Fruit fly (Drosophila melanogaster) whole organism: ENCODE measurements around the gene CG1674.

Experiments used
- CG8478 ChIP-seq: fragments of >200 bp; optimal IDR thresholded peaks from 2 replicates; lab custom pipeline; 2018; ENCODE audit warnings: inconsistent platforms
- Dll ChIP-seq: fragments of >200 bp; optimal IDR thresholded peaks from 2 replicates; lab custom pipeline; 2017
- EcR ChIP-seq, 2 experiments: fragments of >200 bp; optimal IDR thresholded peaks; 2 replicates each; lab custom pipeline; 2017; ENCODE audit warnings: missing biosample characterization in 2 of 2, missing genetic modification characterization in 2 of 2, missing genetic modification reagents in 2 of 2
- pan ChIP-seq: fragments of >200 bp; optimal IDR thresholded peaks from 2 replicates; lab custom pipeline; 2017
- psq ChIP-seq: fragments of >200 bp; optimal IDR thresholded peaks from 2 replicates; lab custom pipeline; 2017
- usp ChIP-seq: fragments of >200 bp; optimal IDR thresholded peaks from 2 replicates; lab custom pipeline; 2017; ENCODE audit warnings: missing biosample characterization, missing genetic modification characterization, mixed read lengths

Gene CG1674

DNA sequence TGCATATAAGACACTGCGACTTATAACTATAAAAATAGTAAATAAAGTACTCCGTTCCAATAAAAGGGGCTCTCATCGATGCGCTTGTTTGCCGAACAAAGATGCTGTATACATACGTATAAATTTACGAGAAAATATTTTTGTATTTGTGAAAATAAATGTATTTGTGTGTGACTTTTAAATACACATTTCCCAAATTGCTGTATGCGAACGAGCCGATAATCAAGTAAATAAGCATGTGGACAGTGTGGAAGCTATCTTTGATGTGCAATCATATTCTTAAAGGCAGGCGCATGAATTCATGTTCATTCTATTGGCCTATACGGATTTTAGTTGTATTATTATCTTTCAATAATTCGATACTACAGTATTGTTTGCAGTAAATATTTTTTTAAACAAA, 655 bp downstream of the CG1674 start:
- TF ChIP-seq pan (lab: Kevin White, UChicago) (no peak), Dll (no peak), usp (GFP tag; lab: Kevin White, UChicago) (no peak), CG8478 (no peak), EcR (GFP tag; optimal IDR thresholded peaks at IDR 0.05; lab: Kevin White, UChicago) (no peak), psq (lab: Kevin White, UChicago) (no peak)

DNA sequence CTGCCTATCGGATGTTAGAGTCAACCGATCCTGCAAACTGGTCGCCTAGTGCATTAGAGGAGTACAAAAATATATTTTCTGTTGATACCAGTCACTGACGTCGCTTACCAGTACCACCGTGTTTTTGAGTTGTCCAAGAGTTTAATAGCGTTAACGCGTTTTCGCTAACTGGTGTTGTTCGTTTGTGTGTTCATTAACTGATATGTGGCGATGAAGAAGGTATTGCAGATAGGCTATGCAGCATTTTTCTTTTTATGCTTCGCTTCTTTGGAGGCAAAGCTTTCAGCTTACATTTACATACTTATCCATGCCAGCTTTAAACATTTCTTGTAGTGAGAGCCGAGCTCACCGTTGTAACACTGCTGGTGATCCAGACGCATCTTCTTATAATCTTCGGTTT, 7.9 kb downstream of the CG1674 start:
- TF ChIP-seq psq (lab: Kevin White, UChicago) (no peak), pan (lab: Kevin White, UChicago) (no peak), usp (GFP tag; lab: Kevin White, UChicago) (no peak), Dll (no peak), EcR (GFP tag; optimal IDR thresholded peaks at IDR 0.05; lab: Kevin White, UChicago) (no peak), CG8478 (no peak)

DNA sequence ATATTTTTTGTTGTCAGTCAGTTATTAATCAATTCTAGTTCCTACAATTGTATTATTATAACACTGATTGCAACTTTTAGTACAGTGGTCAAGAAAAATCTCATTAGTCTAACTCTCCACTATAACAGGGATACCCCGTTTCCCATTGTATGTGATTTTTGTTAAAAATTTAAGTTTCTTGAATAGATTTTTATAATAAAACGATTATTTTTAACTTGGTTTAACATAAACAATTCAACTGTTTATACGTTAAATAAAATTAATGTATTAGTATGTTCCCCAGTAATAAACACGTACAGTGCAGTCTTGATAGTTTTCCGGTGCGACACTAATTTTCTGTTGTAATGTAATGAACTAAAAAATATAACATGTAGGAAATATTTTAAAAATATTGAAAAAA, 10.3 kb downstream of the CG1674 start:
- TF ChIP-seq Dll (no peak), EcR (GFP tag; optimal IDR thresholded peaks at IDR 0.05; lab: Kevin White, UChicago) (no peak), pan (lab: Kevin White, UChicago) (no peak), psq (lab: Kevin White, UChicago) (no peak), usp (GFP tag; lab: Kevin White, UChicago) (no peak), CG8478 (no peak)

DNA sequence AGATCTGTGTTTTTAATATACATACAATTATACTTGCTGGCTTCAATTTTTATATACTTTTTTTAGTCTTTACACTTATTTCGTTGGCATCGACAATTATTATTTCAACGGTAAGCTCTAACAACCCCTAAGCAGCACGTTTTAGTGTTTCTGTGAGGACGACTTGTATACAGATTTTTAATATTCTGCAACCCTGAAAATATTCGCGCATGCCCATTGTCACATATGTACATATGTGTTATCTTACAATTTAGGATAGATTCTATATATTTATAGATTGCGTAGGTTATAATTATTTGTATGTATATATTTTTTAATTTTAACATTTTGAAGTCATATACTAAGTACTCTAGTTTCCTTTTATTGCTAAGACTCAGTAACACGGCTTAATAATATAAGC, 22.6 kb downstream of the CG1674 start, which contains the start of gene dpr7:
dpr7 (minus strand) TSS at position 154 of the 400 bp plus-strand sequence.
- TF ChIP-seq CG8478: no peak
- TF ChIP-seq usp (GFP tag; lab: Kevin White, UChicago): no peak
- no peak for TF ChIP-seq pan (lab: Kevin White, UChicago)
- no peak for TF ChIP-seq EcR (GFP tag; optimal IDR thresholded peaks at IDR 0.05; lab: Kevin White, UChicago)
- TF ChIP-seq Dll: no peak
- TF ChIP-seq psq (lab: Kevin White, UChicago): no peak

DNA sequence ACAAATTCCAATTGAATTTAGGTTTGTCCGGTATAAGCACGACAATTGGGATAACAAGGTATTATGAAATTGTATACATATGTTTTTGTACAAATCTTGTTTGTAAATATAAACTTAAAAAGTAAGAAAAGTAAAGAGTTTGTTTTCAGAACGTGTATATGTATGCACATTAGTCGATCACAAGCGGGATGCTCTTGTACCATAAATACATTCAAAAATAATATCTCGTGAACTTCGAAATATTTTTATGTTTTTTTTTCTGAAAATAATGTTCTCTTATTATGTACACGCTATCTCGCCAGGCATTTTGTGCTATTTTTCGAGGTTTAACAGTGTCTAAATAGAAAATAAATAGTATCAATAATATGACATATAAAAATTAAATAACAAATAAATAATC, 24.2 kb downstream of the CG1674 start, which contains the start of gene RhoGAP102A:
RhoGAP102A (plus strand) TSS at position 301 of the 400 bp plus-strand sequence.
- TF ChIP-seq EcR (GFP tag; optimal IDR thresholded peaks at IDR 0.05; lab: Kevin White, UChicago): no peak
- no peak for TF ChIP-seq pan (lab: Kevin White, UChicago)
- TF ChIP-seq Dll: no peak
- TF ChIP-seq psq (lab: Kevin White, UChicago): no peak
- TF ChIP-seq CG8478: no peak
- TF ChIP-seq usp (GFP tag; lab: Kevin White, UChicago): no peak

DNA sequence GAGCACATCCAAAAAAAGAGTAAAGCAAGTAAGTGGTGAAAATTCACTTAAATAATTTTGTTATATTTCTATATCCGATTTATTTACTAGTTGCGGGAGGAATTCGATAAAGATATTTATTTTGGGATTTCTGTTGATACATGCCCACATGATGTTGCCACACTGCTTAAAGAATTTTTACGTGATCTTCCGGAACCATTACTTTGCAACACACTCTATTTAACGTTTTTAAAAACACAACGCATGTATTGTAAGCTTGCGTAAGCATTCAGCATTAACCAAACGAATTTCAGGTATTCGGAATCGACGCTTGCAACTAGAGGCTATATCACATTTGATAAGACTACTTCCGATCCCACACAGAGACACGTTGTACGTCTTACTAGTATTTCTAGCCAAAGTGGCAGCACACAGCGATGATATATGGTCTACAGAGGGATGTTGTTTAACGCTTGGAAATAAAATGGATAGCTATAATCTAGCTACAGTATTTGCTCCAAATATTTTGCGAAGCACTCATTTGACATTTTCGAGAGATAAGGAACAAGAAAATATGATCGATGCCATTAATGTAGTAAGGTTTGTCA, 31.0 kb downstream of the CG1674 start:
- no peak for TF ChIP-seq CG8478
- no peak for TF ChIP-seq usp (GFP tag; lab: Kevin White, UChicago)

DNA sequence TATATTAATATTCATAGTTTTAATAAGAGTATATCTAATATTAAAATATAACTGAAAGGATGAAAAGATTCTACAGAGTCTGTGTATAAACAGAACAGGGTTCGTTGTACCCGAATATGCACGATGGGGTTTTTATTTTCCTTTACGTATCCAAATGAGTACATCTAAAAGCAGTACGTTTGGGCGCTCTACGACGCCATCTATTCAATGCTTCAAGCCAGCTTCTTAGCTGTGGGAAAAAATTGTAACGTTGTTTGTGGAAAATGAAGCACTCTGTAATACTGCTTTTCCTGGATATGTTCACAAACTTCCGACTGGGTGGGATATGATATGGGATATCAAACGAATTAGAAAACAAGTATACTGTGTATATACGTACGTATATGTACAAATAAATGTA, 44.2 kb downstream of the CG1674 start:
- TF ChIP-seq psq (lab: Kevin White, UChicago) (no peak), CG8478 (no peak), usp (GFP tag; lab: Kevin White, UChicago) (no peak), pan (lab: Kevin White, UChicago) (no peak), EcR (GFP tag; optimal IDR thresholded peaks at IDR 0.05; lab: Kevin White, UChicago) (no peak), Dll (no peak)

DNA sequence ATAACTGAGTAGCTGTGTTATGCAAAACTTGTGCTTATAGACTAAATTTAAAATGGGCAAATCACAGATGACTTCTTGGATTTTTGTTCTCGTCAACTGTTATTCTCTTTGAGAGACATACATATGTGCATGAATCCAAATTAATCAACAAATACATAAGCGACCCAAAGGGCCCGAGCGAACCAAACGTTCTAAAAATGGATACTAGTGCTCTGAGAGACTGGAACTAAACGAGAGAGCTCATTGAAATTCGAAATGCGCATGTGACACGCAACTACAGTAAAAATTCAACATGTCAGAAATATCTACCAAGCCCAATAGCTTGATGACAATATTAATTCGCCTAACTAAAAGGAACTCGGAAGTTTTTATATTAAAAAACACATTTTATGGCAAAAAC, 45.8 kb downstream of the CG1674 start, which contains the start of gene NfI:
NfI (minus strand) TSS at position 45 of the 400 bp plus-strand sequence.
- TF ChIP-seq Dll: no peak
- TF ChIP-seq EcR (GFP tag; optimal IDR thresholded peaks at IDR 0.05; lab: Kevin White, UChicago): no peak
- TF ChIP-seq psq (lab: Kevin White, UChicago): no peak
- TF ChIP-seq usp (GFP tag; lab: Kevin White, UChicago): no peak

DNA sequence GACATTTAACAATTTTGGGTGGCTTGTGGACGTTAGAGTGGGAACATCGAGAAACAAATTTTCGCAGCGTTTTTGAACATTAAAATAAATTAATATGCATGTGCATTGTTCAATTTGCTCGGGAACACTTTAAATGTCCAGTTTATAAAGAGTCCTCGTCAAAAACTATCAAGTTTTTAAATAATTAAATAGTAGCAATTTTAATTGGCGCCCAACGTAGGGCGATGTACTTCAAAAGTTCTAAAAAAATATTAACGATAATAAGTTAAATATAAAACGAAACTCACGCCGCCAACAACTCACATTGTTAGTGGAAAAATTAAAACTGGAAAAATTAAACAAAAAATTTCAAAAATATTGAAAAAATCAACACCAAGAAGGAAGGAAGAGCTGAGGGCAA, 61.9 kb downstream of the CG1674 start:
- no peak for TF ChIP-seq CG8478
- no peak for TF ChIP-seq pan (lab: Kevin White, UChicago)
- TF ChIP-seq usp (GFP tag; lab: Kevin White, UChicago): no peak
- no peak for TF ChIP-seq psq (lab: Kevin White, UChicago)
